Fruit fly (Drosophila melanogaster) whole organism, embryonic: ENCODE measurements around the gene Argl.

Source experiments
- Bdp1 ChIP-seq: fragments of 200-800 bp; sonication (Bioruptor generic); optimal IDR thresholded peaks from 3 replicates; lab custom pipeline; 2016; ENCODE audit warnings: missing biosample characterization, missing genetic modification characterization
- CG10209 ChIP-seq: fragments of 200-800 bp; sonication (Bioruptor generic); optimal IDR thresholded peaks from 3 replicates; lab custom pipeline; 2017; ENCODE audit warnings: missing biosample characterization, mild to moderate bottlenecking, missing genetic modification characterization, missing genetic modification reagents
- CG10462 ChIP-seq: fragments of 200-800 bp; sonication (Bioruptor generic); optimal IDR thresholded peaks from 2 replicates; lab custom pipeline; 2016; ENCODE audit warnings: missing biosample characterization, missing genetic modification characterization
- CG10959 ChIP-seq: fragments of 200-800 bp; sonication (Bioruptor generic); IDR thresholded peaks from 2 replicates; pipeline ENCODE4 v1.3.6; 2022; ENCODE audit warnings: missing biosample characterization, missing genetic modification characterization
- CG10979 ChIP-seq: fragments of 200-800 bp; sonication (Bioruptor generic); optimal IDR thresholded peaks from 2 replicates; lab custom pipeline; 2018; ENCODE audit warnings: missing biosample characterization, mild to moderate bottlenecking, missing genetic modification characterization, moderate library complexity
- CG12769 ChIP-seq: fragments of 200-800 bp; sonication (Bioruptor generic); optimal IDR thresholded peaks from 2 replicates; lab custom pipeline; 2019; ENCODE audit warnings: missing biosample characterization, mild to moderate bottlenecking, missing genetic modification characterization, moderate library complexity
- CG13894 ChIP-seq: fragments of 200-800 bp; sonication (Bioruptor generic); optimal IDR thresholded peaks from 3 replicates; lab custom pipeline; 2018; ENCODE audit warnings: missing biosample characterization, mild to moderate bottlenecking, missing genetic modification characterization, moderate library complexity
- CG14860 ChIP-seq: fragments of 200-800 bp; sonication (Bioruptor generic); IDR thresholded peaks from 3 replicates; pipeline ENCODE4 v1.3.6; 2022; ENCODE audit warnings: missing biosample characterization, missing genetic modification characterization; ENCODE audit not compliant: partially characterized antibody
- CG15011 ChIP-seq: fragments of 200-800 bp; sonication (Bioruptor generic); optimal IDR thresholded peaks from 3 replicates; lab custom pipeline; 2018; ENCODE audit warnings: missing biosample characterization, mild to moderate bottlenecking, missing genetic modification characterization
- CG16779 ChIP-seq: fragments of 200-800 bp; sonication (Bioruptor generic); IDR thresholded peaks from 2 replicates; pipeline ENCODE4 v1.3.6; 2022; ENCODE audit warnings: missing biosample characterization, missing genetic modification characterization
- CG16813 ChIP-seq: fragments of 200-800 bp; sonication (Bioruptor generic); IDR thresholded peaks from 3 replicates; pipeline ENCODE4 v1.3.6; 2022; ENCODE audit warnings: missing biosample characterization, missing genetic modification characterization; ENCODE audit not compliant: partially characterized antibody
- CG2202 ChIP-seq: fragments of 200-800 bp; sonication (Bioruptor generic); optimal IDR thresholded peaks from 2 replicates; lab custom pipeline; 2018; ENCODE audit warnings: missing biosample characterization, mild to moderate bottlenecking, missing genetic modification characterization
- CG31224 ChIP-seq: fragments of 200-800 bp; sonication (Bioruptor generic); IDR thresholded peaks from 2 replicates; pipeline ENCODE4 v1.3.6; 2022; ENCODE audit warnings: missing biosample characterization, missing genetic modification characterization
- CG34422 ChIP-seq: fragments of 200-800 bp; sonication (Bioruptor generic); IDR thresholded peaks from 3 replicates; pipeline ENCODE4 v1.3.6; 2022; ENCODE audit warnings: missing biosample characterization, missing genetic modification characterization
- CG3838 ChIP-seq: fragments of 200-800 bp; sonication (Bioruptor generic); optimal IDR thresholded peaks from 3 replicates; lab custom pipeline; 2016; ENCODE audit warnings: missing biosample characterization, missing genetic modification characterization
- CG4282 ChIP-seq: fragments of 200-800 bp; sonication (Bioruptor generic); optimal IDR thresholded peaks from 2 replicates; lab custom pipeline; 2016; ENCODE audit warnings: missing biosample characterization, missing genetic modification characterization
- CG43689 ChIP-seq: fragments of 200-800 bp; sonication (Bioruptor generic); IDR thresholded peaks from 2 replicates; pipeline ENCODE4 v1.3.6; 2022; ENCODE audit warnings: missing biosample characterization, missing genetic modification characterization
- CG6272 ChIP-seq: fragments of 200-800 bp; sonication (Bioruptor generic); IDR thresholded peaks from 2 replicates; pipeline ENCODE4 v1.3.6; 2022; ENCODE audit warnings: missing biosample characterization, missing genetic modification characterization
- Camta ChIP-seq: fragments of 200-800 bp; sonication (Bioruptor generic); optimal IDR thresholded peaks from 2 replicates; lab custom pipeline; 2016; ENCODE audit warnings: missing biosample characterization, missing genetic modification characterization
- D19A ChIP-seq: fragments of 200-800 bp; optimal IDR thresholded peaks from 3 replicates; lab custom pipeline; 2019; ENCODE audit warnings: missing biosample characterization, mild to moderate bottlenecking, missing genetic modification characterization, moderate library complexity
- HmgZ ChIP-seq: fragments of 200-800 bp; sonication (Bioruptor generic); optimal IDR thresholded peaks from 2 replicates; lab custom pipeline; 2018; ENCODE audit warnings: missing biosample characterization, mild to moderate bottlenecking, missing genetic modification characterization
- Hmr ChIP-seq: fragments of 200-800 bp; sonication (Bioruptor generic); optimal IDR thresholded peaks from 3 replicates; lab custom pipeline; 2017; ENCODE audit warnings: mild to moderate bottlenecking, missing biosample characterization, missing genetic modification reagents, missing genetic modification characterization
- MTF-1 ChIP-seq: fragments of 200-800 bp; sonication (Bioruptor generic); optimal IDR thresholded peaks from 2 replicates; lab custom pipeline; 2018; ENCODE audit warnings: missing biosample characterization, mild to moderate bottlenecking, missing genetic modification characterization, borderline replicate concordance
- Meics ChIP-seq: fragments of 200-800 bp; sonication (Bioruptor generic); optimal IDR thresholded peaks from 2 replicates; lab custom pipeline; 2017; ENCODE audit warnings: missing biosample characterization, mild to moderate bottlenecking, missing genetic modification characterization
- Oaz ChIP-seq: fragments of 200-800 bp; sonication (Bioruptor generic); IDR thresholded peaks from 2 replicates; pipeline ENCODE4 v1.3.6; 2022; ENCODE audit warnings: missing biosample characterization, missing genetic modification characterization
- Ravus ChIP-seq: fragments of 200-800 bp; sonication (Bioruptor generic); IDR thresholded peaks from 2 replicates; pipeline ENCODE4 v1.3.6; 2022; ENCODE audit warnings: missing biosample characterization, missing genetic modification characterization
- Six4 ChIP-seq: fragments of 200-800 bp; sonication (Bioruptor generic); optimal IDR thresholded peaks from 2 replicates; lab custom pipeline; 2016; ENCODE audit warnings: missing biosample characterization, missing genetic modification characterization
- Xbp1 ChIP-seq: fragments of 200-800 bp; sonication (Bioruptor generic); optimal IDR thresholded peaks from 3 replicates; lab custom pipeline; 2016; ENCODE audit warnings: missing biosample characterization, mild to moderate bottlenecking, missing genetic modification characterization
- ato ChIP-seq: fragments of 200-800 bp; sonication (Bioruptor generic); IDR thresholded peaks from 2 replicates; pipeline ENCODE4 v1.3.6; 2022; ENCODE audit warnings: missing biosample characterization, missing genetic modification characterization; ENCODE audit not compliant: partially characterized antibody
- dati ChIP-seq: fragments of 200-800 bp; sonication (Bioruptor generic); IDR thresholded peaks from 2 replicates; pipeline ENCODE4 v1.3.6; 2022; ENCODE audit warnings: missing biosample characterization, missing genetic modification characterization
- dm ChIP-seq: fragments of 200-800 bp; sonication (Bioruptor generic); optimal IDR thresholded peaks from 3 replicates; lab custom pipeline; 2016; ENCODE audit warnings: missing biosample characterization, missing genetic modification characterization
- en ChIP-seq: fragments of 200-800 bp; sonication (Bioruptor generic); optimal IDR thresholded peaks from 2 replicates; lab custom pipeline; 2016; ENCODE audit warnings: missing biosample characterization, missing genetic modification characterization
- eve ChIP-seq, 2 experiments: fragments of >200 bp; optimal IDR thresholded peaks; 2 replicates each; lab custom pipeline; 2017; ENCODE audit warnings: missing biosample characterization in 2 of 2, missing genetic modification characterization in 2 of 2
- eyg ChIP-seq: fragments of 200-800 bp; sonication (Bioruptor generic); optimal IDR thresholded peaks from 3 replicates; lab custom pipeline; 2016; ENCODE audit warnings: missing biosample characterization, missing genetic modification characterization
- fd64A ChIP-seq: fragments of 200-800 bp; sonication (Bioruptor generic); optimal IDR thresholded peaks from 3 replicates; lab custom pipeline; 2018; ENCODE audit warnings: missing biosample characterization, mild to moderate bottlenecking, missing genetic modification characterization
- gt ChIP-seq: fragments of 200-800 bp; sonication (Bioruptor generic); IDR thresholded peaks from 2 replicates; pipeline ENCODE4 v1.3.6; 2022; ENCODE audit warnings: missing biosample characterization, missing genetic modification characterization
- h ChIP-seq: fragments of >200 bp; optimal IDR thresholded peaks from 2 replicates; lab custom pipeline; 2017
- knrl ChIP-seq: fragments of 200-800 bp; sonication (Bioruptor generic); IDR thresholded peaks from 3 replicates; pipeline ENCODE4 v1.3.6; 2022; ENCODE audit warnings: missing biosample characterization, missing genetic modification characterization; ENCODE audit not compliant: partially characterized antibody
- lbe ChIP-seq: fragments of 200-800 bp; sonication (Bioruptor generic); optimal IDR thresholded peaks from 2 replicates; lab custom pipeline; 2016; ENCODE audit warnings: missing biosample characterization, mild to moderate bottlenecking, missing genetic modification characterization
- maf-S ChIP-seq: fragments of 200-800 bp; sonication (Bioruptor generic); optimal IDR thresholded peaks from 2 replicates; lab custom pipeline; 2016; ENCODE audit warnings: missing biosample characterization, missing genetic modification characterization
- p53 ChIP-seq: fragments of 200-800 bp; sonication (Bioruptor generic); optimal IDR thresholded peaks from 2 replicates; lab custom pipeline; 2016; ENCODE audit warnings: missing biosample characterization, missing genetic modification characterization
- pho ChIP-seq: fragments of 200-800 bp; sonication (Bioruptor generic); optimal IDR thresholded peaks from 2 replicates; lab custom pipeline; 2016; ENCODE audit warnings: missing biosample characterization, missing genetic modification characterization
- pita ChIP-seq: fragments of 200-800 bp; sonication (Bioruptor generic); optimal IDR thresholded peaks from 2 replicates; lab custom pipeline; 2017; ENCODE audit warnings: missing biosample characterization, mild to moderate bottlenecking, missing genetic modification characterization
- ro ChIP-seq: fragments of 200-800 bp; sonication (Bioruptor generic); IDR thresholded peaks from 2 replicates; pipeline ENCODE4 v1.3.6; 2022; ENCODE audit warnings: missing biosample characterization, missing genetic modification characterization
- row ChIP-seq: fragments of 200-800 bp; sonication (Bioruptor generic); IDR thresholded peaks from 3 replicates; pipeline ENCODE4 v1.3.6; 2022; ENCODE audit warnings: missing biosample characterization, missing genetic modification characterization
- run ChIP-seq: fragments of 200-800 bp; sonication (Bioruptor generic); optimal IDR thresholded peaks from 3 replicates; lab custom pipeline; 2018; ENCODE audit warnings: missing biosample characterization, mild to moderate bottlenecking, missing genetic modification characterization
- tin ChIP-seq: fragments of 200-800 bp; sonication (Bioruptor generic); optimal IDR thresholded peaks from 3 replicates; lab custom pipeline; 2016; ENCODE audit warnings: missing biosample characterization, missing genetic modification characterization
- tio ChIP-seq: fragments of 200-800 bp; sonication (Bioruptor generic); optimal IDR thresholded peaks from 2 replicates; lab custom pipeline; 2017; ENCODE audit warnings: missing biosample characterization, missing genetic modification characterization, inconsistent platforms
- ttk ChIP-seq: fragments of 200-800 bp; sonication (Bioruptor generic); IDR thresholded peaks from 2 replicates; pipeline ENCODE4 v2.1.2; 2022; ENCODE audit warnings: missing biosample characterization, missing genetic modification characterization
- unc-4 ChIP-seq: fragments of 200-800 bp; sonication (Bioruptor generic); IDR thresholded peaks from 2 replicates; pipeline ENCODE4 v1.3.6; 2022; ENCODE audit warnings: missing biosample characterization, missing genetic modification characterization; ENCODE audit not compliant: partially characterized antibody
- zen2 ChIP-seq: fragments of 200-800 bp; sonication (Bioruptor generic); IDR thresholded peaks from 3 replicates; pipeline ENCODE4 v1.3.6; 2022; ENCODE audit warnings: missing biosample characterization, missing genetic modification characterization; ENCODE audit not compliant: partially characterized antibody

Argl gene

dm6 chr2L:8958046-8958497, 16.2 kb upstream of the Argl start (continued):
- peak; percentile 83 for TF ChIP-seq CG15011 (GFP tag; lab: Kevin White, UChicago)
- TF ChIP-seq eve (GFP tag; optimal IDR thresholded peaks at IDR 0.05; lab: Kevin White, UChicago), result peak in 1 of 2 experiments; percentile 93
- peak; percentile 98 for TF ChIP-seq CG10959
- peak; percentile 93 for TF ChIP-seq Six4 (GFP tag; lab: Kevin White, UChicago)
- peak; percentile 79 for TF ChIP-seq Bdp1 (GFP tag; lab: Kevin White, UChicago)
- no peak for TF ChIP-seq knrl (GFP tag; lab: Robert Waterston, UW)
- peak; percentile 95 for TF ChIP-seq Ravus (GFP tag; lab: Robert Waterston, UW)
- peak; percentile 80 for TF ChIP-seq MTF-1 (GFP tag; lab: Kevin White, UChicago)
- no peak for TF ChIP-seq ato (GFP tag; lab: Robert Waterston, UW)
- peak; percentile 90 for TF ChIP-seq CG2202 (tag; lab: Kevin White, UChicago)
- TF ChIP-seq Meics (GFP tag; lab: Kevin White, UChicago), result peak; percentile 92
- no peak for TF ChIP-seq CG13894 (tag; lab: Kevin White, UChicago)
- TF ChIP-seq fd64A (GFP tag; lab: Kevin White, UChicago), result peak; percentile 42
- TF ChIP-seq unc-4 (GFP tag; lab: Robert Waterston, UW), result no peak; the same call in 1 of the 2 replicates
- TF ChIP-seq CG3838 (GFP tag; lab: Kevin White, UChicago), result peak; percentile 92
- TF ChIP-seq Camta (GFP tag; lab: Kevin White, UChicago), result peak; percentile 98
- TF ChIP-seq ro (GFP tag; lab: Robert Waterston, UW), result peak; percentile 96
- TF ChIP-seq Hmr (GFP tag; lab: Kevin White, UChicago), result peak; percentile 93
- TF ChIP-seq CG12769 (tag; lab: Kevin White, UChicago), result peak; percentile 88
- peak; percentile 94 for TF ChIP-seq maf-S (GFP tag; lab: Kevin White, UChicago)
- TF ChIP-seq CG10462 (GFP tag; lab: Kevin White, UChicago), result peak; percentile 97
- no peak for TF ChIP-seq lbe (GFP tag; lab: Kevin White, UChicago)
- peak; percentile 97 for TF ChIP-seq CG6272 (GFP tag; lab: Robert Waterston, UW)
- TF ChIP-seq CG16779, result peak; percentile 90
- peak; percentile 99 for TF ChIP-seq row (GFP tag; lab: Robert Waterston, UW)
- TF ChIP-seq tin (GFP tag; lab: Kevin White, UChicago), result peak; percentile 93
- peak; percentile 78 for TF ChIP-seq CG4282 (GFP tag; lab: Kevin White, UChicago)
- TF ChIP-seq run (tag; lab: Kevin White, UChicago), result peak; percentile 98
- no peak for TF ChIP-seq zen2 (GFP tag; lab: Robert Waterston, UW)
- no peak for TF ChIP-seq h (lab: Kevin White, UChicago)
- peak; percentile 66 for TF ChIP-seq pita
- peak; percentile 87 for TF ChIP-seq gt
- peak; percentile 91 for TF ChIP-seq CG31224 (GFP tag; lab: Robert Waterston, UW)
- TF ChIP-seq CG10979 (tag; lab: Kevin White, UChicago), result peak; percentile 97
- peak; percentile 86 for TF ChIP-seq p53
- TF ChIP-seq tio (GFP tag; lab: Kevin White, UChicago), result peak; percentile 92
- peak; percentile 92 for TF ChIP-seq pho (GFP tag; lab: Kevin White, UChicago)
- TF ChIP-seq CG10209, result peak; percentile 95
- peak; percentile 91 for TF ChIP-seq HmgZ
- TF ChIP-seq eyg (GFP tag; lab: Kevin White, UChicago), result peak; percentile 80
- TF ChIP-seq dati, result peak; percentile 92
- TF ChIP-seq dm (GFP tag; lab: Kevin White, UChicago), result peak; percentile 88
- peak; percentile 99 for TF ChIP-seq Xbp1
- peak; percentile 74 for TF ChIP-seq en (GFP tag; lab: Kevin White, UChicago)
- TF ChIP-seq CG43689 (GFP tag; lab: Robert Waterston, UW), result peak; percentile 94
- TF ChIP-seq CG14860 (GFP tag; lab: Robert Waterston, UW), result no peak
- peak; percentile 99 for TF ChIP-seq CG34422 (GFP tag; lab: Robert Waterston, UW)
- peak; percentile 93 for TF ChIP-seq Oaz (GFP tag; lab: Robert Waterston, UW)
- no peak for TF ChIP-seq CG16813 (GFP tag; lab: Robert Waterston, UW)
- peak; percentile 96 for TF ChIP-seq D19A (tag; lab: Kevin White, UChicago)
- peak; percentile 97 for TF ChIP-seq ttk (GFP tag; lab: Robert Waterston, UW)
